Fruit fly (Drosophila melanogaster) whole organism: Measurements from ENCODE around the gene LanB1.

Experiments
- CG8478 ChIP-seq: fragments of >200 bp; optimal IDR thresholded peaks from 2 replicates; lab custom pipeline; 2018; ENCODE audit warnings: inconsistent platforms
- Dll ChIP-seq: fragments of >200 bp; optimal IDR thresholded peaks from 2 replicates; lab custom pipeline; 2017
- EcR ChIP-seq, 2 experiments: fragments of >200 bp; optimal IDR thresholded peaks; 2 replicates each; lab custom pipeline; 2017; ENCODE audit warnings: missing biosample characterization in 2 of 2, missing genetic modification characterization in 2 of 2, missing genetic modification reagents in 2 of 2
- pan ChIP-seq: fragments of >200 bp; optimal IDR thresholded peaks from 2 replicates; lab custom pipeline; 2017
- psq ChIP-seq: fragments of >200 bp; optimal IDR thresholded peaks from 2 replicates; lab custom pipeline; 2017
- usp ChIP-seq: fragments of >200 bp; optimal IDR thresholded peaks from 2 replicates; lab custom pipeline; 2017; ENCODE audit warnings: missing biosample characterization, missing genetic modification characterization, mixed read lengths

- TF ChIP-seq Dll (lab: Kevin White, UChicago): no peak
- no peak for TF ChIP-seq usp (GFP tag; lab: Kevin White, UChicago)
- no peak for TF ChIP-seq EcR (GFP tag; optimal IDR thresholded peaks at IDR 0.05; lab: Kevin White, UChicago)
- TF ChIP-seq psq: no peak
- no peak for TF ChIP-seq pan (lab: Kevin White, UChicago)
- TF ChIP-seq CG8478: no peak
Observed at dm6 chr2L:7868608-7869007, 57.4 kb downstream of the LanB1 start.
